Fruit fly (Drosophila melanogaster) whole organism, embryonic: ENCODE measurements around the gene CG32816.

ENCODE experiments used
- Atf6 ChIP-seq: fragments of 200-800 bp; sonication (Bioruptor generic); IDR thresholded peaks from 2 replicates; pipeline ENCODE4 v1.3.6; 2022; ENCODE audit warnings: missing biosample characterization, missing genetic modification characterization
- CG10209 ChIP-seq: fragments of 200-800 bp; sonication (Bioruptor generic); optimal IDR thresholded peaks from 3 replicates; lab custom pipeline; 2017; ENCODE audit warnings: missing biosample characterization, mild to moderate bottlenecking, missing genetic modification characterization, missing genetic modification reagents
- CG12219 ChIP-seq: fragments of 200-800 bp; sonication (Bioruptor generic); optimal IDR thresholded peaks from 3 replicates; lab custom pipeline; 2018; ENCODE audit warnings: missing biosample characterization, mild to moderate bottlenecking, missing genetic modification characterization
- CG12391 ChIP-seq: fragments of 200-800 bp; sonication (Bioruptor generic); optimal IDR thresholded peaks from 3 replicates; lab custom pipeline; 2018; ENCODE audit warnings: missing biosample characterization, mild to moderate bottlenecking, missing genetic modification characterization, moderate library complexity
- CG13624 ChIP-seq: fragments of 200-800 bp; sonication (Bioruptor generic); optimal IDR thresholded peaks from 2 replicates; lab custom pipeline; 2016; ENCODE audit warnings: missing biosample characterization, missing genetic modification characterization
- CG15011 ChIP-seq: fragments of 200-800 bp; sonication (Bioruptor generic); optimal IDR thresholded peaks from 3 replicates; lab custom pipeline; 2018; ENCODE audit warnings: missing biosample characterization, mild to moderate bottlenecking, missing genetic modification characterization
- CG17328 ChIP-seq: fragments of 200-800 bp; sonication (Bioruptor generic); IDR thresholded peaks from 2 replicates; pipeline ENCODE4 v1.3.6; 2022; ENCODE audit warnings: missing biosample characterization, missing genetic modification characterization
- CG18011 ChIP-seq: fragments of 200-800 bp; sonication (Bioruptor generic); optimal IDR thresholded peaks from 2 replicates; lab custom pipeline; 2017; ENCODE audit warnings: missing biosample characterization, missing genetic modification characterization, mild to moderate bottlenecking, moderate library complexity, missing genotype
- CG33557 ChIP-seq: fragments of 200-800 bp; sonication (Bioruptor generic); optimal IDR thresholded peaks from 2 replicates; lab custom pipeline; 2019; ENCODE audit warnings: missing biosample characterization, mild to moderate bottlenecking, missing genetic modification characterization, moderate library complexity
- CG3407 ChIP-seq: fragments of 200-800 bp; sonication (Bioruptor generic); optimal IDR thresholded peaks from 2 replicates; lab custom pipeline; 2018; ENCODE audit warnings: missing biosample characterization, mild to moderate bottlenecking, missing genetic modification characterization
- CG42726 ChIP-seq: fragments of 200-800 bp; sonication (Bioruptor generic); IDR thresholded peaks from 2 replicates; pipeline ENCODE4 v1.3.6; 2022; ENCODE audit warnings: missing biosample characterization, missing genetic modification characterization; ENCODE audit not compliant: partially characterized antibody
- CG5245 ChIP-seq: fragments of 200-800 bp; sonication (Bioruptor generic); optimal IDR thresholded peaks from 3 replicates; lab custom pipeline; 2016; ENCODE audit warnings: missing biosample characterization, missing genetic modification characterization
- CG9932 ChIP-seq: fragments of 200-800 bp; sonication (Bioruptor generic); IDR thresholded peaks from 2 replicates; pipeline ENCODE4 v1.3.6; 2022; ENCODE audit warnings: missing biosample characterization, missing genetic modification characterization
- D19A ChIP-seq: fragments of 200-800 bp; optimal IDR thresholded peaks from 3 replicates; lab custom pipeline; 2019; ENCODE audit warnings: missing biosample characterization, mild to moderate bottlenecking, missing genetic modification characterization, moderate library complexity
- Dbx ChIP-seq: fragments of 200-800 bp; sonication (Bioruptor generic); IDR thresholded peaks from 3 replicates; pipeline ENCODE4 v1.3.6; 2022; ENCODE audit warnings: missing biosample characterization, missing genetic modification characterization
- Dek ChIP-seq: fragments of 200-800 bp; sonication (Bioruptor generic); optimal IDR thresholded peaks from 3 replicates; lab custom pipeline; 2019; ENCODE audit warnings: missing biosample characterization, mild to moderate bottlenecking, missing genetic modification characterization, moderate library complexity
- Dll ChIP-seq: fragments of 200-800 bp; sonication (Bioruptor generic); IDR thresholded peaks from 4 replicates; pipeline ENCODE4 v1.3.6; 2022; ENCODE audit warnings: missing biosample characterization, missing genetic modification characterization; ENCODE audit not compliant: partially characterized antibody
- ERR ChIP-seq: fragments of 200-800 bp; sonication (Bioruptor generic); optimal IDR thresholded peaks from 2 replicates; lab custom pipeline; 2016; ENCODE audit warnings: missing biosample characterization, missing genetic modification characterization
- Eip74EF ChIP-seq, 2 experiments: fragments of 200-800 bp in 1 of 2; fragments of >200 bp in 1 of 2; sonication (Bioruptor generic) in 1 of 2; optimal IDR thresholded peaks; 2 replicates each; lab custom pipeline; 2017 to 2019; ENCODE audit warnings: missing biosample characterization in 2 of 2, missing genetic modification characterization in 2 of 2, mild to moderate bottlenecking in 1 of 2, moderate library complexity in 1 of 2
- GATAe ChIP-seq: fragments of 200-800 bp; sonication (Bioruptor generic); conservative IDR thresholded peaks from 2 replicates; pipeline ENCODE4 v1.3.6; 2022; ENCODE audit warnings: missing biosample characterization, missing genetic modification characterization
- Gsc ChIP-seq: fragments of 200-800 bp; sonication (Bioruptor generic); IDR thresholded peaks from 2 replicates; pipeline ENCODE4 v1.3.6; 2022; ENCODE audit warnings: missing biosample characterization, missing genetic modification characterization
- HLH4C ChIP-seq: fragments of 200-800 bp; sonication (Bioruptor generic); IDR thresholded peaks from 3 replicates; pipeline ENCODE4 v1.3.6; 2022; ENCODE audit warnings: missing biosample characterization, missing genetic modification characterization; ENCODE audit not compliant: partially characterized antibody
- Meics ChIP-seq: fragments of 200-800 bp; sonication (Bioruptor generic); optimal IDR thresholded peaks from 2 replicates; lab custom pipeline; 2017; ENCODE audit warnings: missing biosample characterization, mild to moderate bottlenecking, missing genetic modification characterization
- NFAT ChIP-seq: fragments of 200-800 bp; sonication (Bioruptor generic); IDR thresholded peaks from 2 replicates; pipeline ENCODE4 v1.3.6; 2022; ENCODE audit warnings: missing biosample characterization, missing genetic modification characterization
- Scr ChIP-seq: fragments of 200-800 bp; sonication (Bioruptor generic); IDR thresholded peaks from 2 replicates; pipeline ENCODE4 v1.3.6; 2022; ENCODE audit warnings: missing biosample characterization, missing genetic modification characterization; ENCODE audit not compliant: partially characterized antibody
- bcd ChIP-seq: fragments of 200-800 bp; sonication (Bioruptor generic); optimal IDR thresholded peaks from 2 replicates; lab custom pipeline; 2017; ENCODE audit warnings: missing biosample characterization, mild to moderate bottlenecking, missing genetic modification characterization
- br ChIP-seq: fragments of >200 bp; optimal IDR thresholded peaks from 2 replicates; lab custom pipeline; 2017
- caup ChIP-seq: fragments of 200-800 bp; sonication (Bioruptor generic); optimal IDR thresholded peaks from 3 replicates; lab custom pipeline; 2017; ENCODE audit warnings: missing biosample characterization, mild to moderate bottlenecking, missing genetic modification characterization, moderate library complexity; ENCODE audit not compliant: severe bottlenecking
- danr ChIP-seq: fragments of 200-800 bp; sonication (Bioruptor generic); IDR thresholded peaks from 2 replicates; pipeline ENCODE4 v1.3.6; 2022; ENCODE audit warnings: missing biosample characterization, missing genetic modification characterization
- dmrt99B ChIP-seq: fragments of 200-800 bp; sonication (Bioruptor generic); optimal IDR thresholded peaks from 2 replicates; lab custom pipeline; 2018; ENCODE audit warnings: missing biosample characterization, mild to moderate bottlenecking, missing genetic modification characterization, moderate library complexity
- fd96Cb ChIP-seq: fragments of 200-800 bp; sonication (Bioruptor generic); optimal IDR thresholded peaks from 2 replicates; lab custom pipeline; 2018; ENCODE audit warnings: missing biosample characterization, mild to moderate bottlenecking, missing genetic modification characterization, moderate library complexity
- her ChIP-seq: fragments of 200-800 bp; sonication (Bioruptor generic); optimal IDR thresholded peaks from 2 replicates; lab custom pipeline; 2016; ENCODE audit warnings: missing biosample characterization, missing genetic modification characterization
- kni ChIP-seq: fragments of 200-800 bp; sonication (Bioruptor generic); optimal IDR thresholded peaks from 3 replicates; lab custom pipeline; 2017; ENCODE audit warnings: mild to moderate bottlenecking, missing biosample characterization, missing genetic modification reagents, missing genetic modification characterization
- nom ChIP-seq: fragments of 200-800 bp; sonication (Bioruptor generic); optimal IDR thresholded peaks from 2 replicates; lab custom pipeline; 2017; ENCODE audit warnings: missing biosample characterization, missing genetic modification characterization, mild to moderate bottlenecking, moderate library complexity, missing genetic modification reagents
- p53 ChIP-seq: fragments of 200-800 bp; sonication (Bioruptor generic); optimal IDR thresholded peaks from 2 replicates; lab custom pipeline; 2016; ENCODE audit warnings: missing biosample characterization, missing genetic modification characterization
- ro ChIP-seq: fragments of 200-800 bp; sonication (Bioruptor generic); IDR thresholded peaks from 2 replicates; pipeline ENCODE4 v1.3.6; 2022; ENCODE audit warnings: missing biosample characterization, missing genetic modification characterization
- schlank ChIP-seq: fragments of 200-800 bp; sonication (Bioruptor generic); optimal IDR thresholded peaks from 2 replicates; lab custom pipeline; 2018; ENCODE audit warnings: missing biosample characterization, mild to moderate bottlenecking, missing genetic modification characterization
- shn ChIP-seq: fragments of 200-800 bp; sonication (Bioruptor generic); optimal IDR thresholded peaks from 3 replicates; lab custom pipeline; 2016; ENCODE audit warnings: missing biosample characterization, missing genetic modification characterization
- tin ChIP-seq: fragments of 200-800 bp; sonication (Bioruptor generic); optimal IDR thresholded peaks from 3 replicates; lab custom pipeline; 2016; ENCODE audit warnings: missing biosample characterization, missing genetic modification characterization
- unpg ChIP-seq: fragments of 200-800 bp; sonication (Bioruptor generic); optimal IDR thresholded peaks from 3 replicates; lab custom pipeline; 2018; ENCODE audit warnings: missing biosample characterization, mild to moderate bottlenecking, missing genetic modification characterization, moderate library complexity

The CG32816 gene

DNA sequence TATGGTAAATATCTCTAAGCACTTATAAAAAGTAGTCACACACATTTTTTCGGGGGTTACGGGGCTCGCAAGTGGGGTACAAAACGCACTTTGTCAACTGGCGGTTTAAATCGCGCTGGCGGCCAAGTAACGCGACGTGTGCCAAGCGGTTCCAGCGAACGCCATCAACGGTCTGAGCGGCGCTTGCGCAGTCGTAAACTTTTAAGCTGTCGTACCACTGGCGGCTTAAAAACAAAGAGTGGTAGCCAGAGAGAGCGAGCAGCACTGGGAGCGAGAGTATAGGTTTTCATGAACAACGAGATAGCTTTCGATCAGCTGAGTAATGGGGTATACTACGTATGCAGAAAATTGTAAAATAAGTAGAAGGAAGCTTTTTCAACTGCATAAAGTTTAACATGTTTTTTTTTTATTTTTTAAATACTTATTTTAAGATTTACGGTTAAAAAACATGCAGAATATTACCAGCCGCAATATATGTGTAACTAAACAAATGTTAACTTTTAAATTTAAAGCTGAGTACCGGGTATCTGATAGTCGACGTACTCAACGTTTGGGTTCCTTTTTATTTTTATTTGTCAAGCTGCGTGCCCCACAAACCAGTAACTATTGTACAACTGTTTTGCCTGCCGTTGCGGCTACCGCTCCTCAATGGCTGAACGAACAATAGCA lies 135.8 kb downstream of the CG32816 start (continued):
- TF ChIP-seq Eip74EF (GFP tag; optimal IDR thresholded peaks at IDR 0.05; lab: Kevin White, UChicago) = peak in 1 of 2 experiments; percentile 40
- TF ChIP-seq Meics = peak; percentile 35
- TF ChIP-seq caup (GFP tag; lab: Kevin White, UChicago) = no peak
- no peak for TF ChIP-seq Dek (tag; lab: Kevin White, UChicago)
- peak; percentile 52; the same call in 1 of the 2 replicates for TF ChIP-seq CG42726
- peak; percentile 46 for TF ChIP-seq unpg (GFP tag; lab: Kevin White, UChicago)
- no peak for TF ChIP-seq Dbx (GFP tag; lab: Robert Waterston, UW)
- TF ChIP-seq CG12391 (tag; lab: Kevin White, UChicago) = peak; percentile 40
- no peak for TF ChIP-seq CG3407
- peak; percentile 64 for TF ChIP-seq dmrt99B (tag; lab: Kevin White, UChicago)
- no peak for TF ChIP-seq Scr
- no peak for TF ChIP-seq her (GFP tag; lab: Kevin White, UChicago)
- TF ChIP-seq kni (GFP tag; lab: Kevin White, UChicago) = no peak
- no peak for TF ChIP-seq ERR
- peak; percentile 3 for TF ChIP-seq bcd (GFP tag; lab: Kevin White, UChicago)
- TF ChIP-seq CG5245 (GFP tag; lab: Kevin White, UChicago) = no peak
- no peak for TF ChIP-seq GATAe (GFP tag; lab: Robert Waterston, UW)
- peak; percentile 24 for TF ChIP-seq fd96Cb (tag; lab: Kevin White, UChicago)
- TF ChIP-seq CG10209 (GFP tag; lab: Kevin White, UChicago) = no peak
- no peak for TF ChIP-seq p53 (GFP tag; lab: Kevin White, UChicago)
- TF ChIP-seq CG9932 (GFP tag; lab: Robert Waterston, UW) = 0 out of 2 replicates have a peak, but pooled peaks have one; percentile 17
- TF ChIP-seq CG13624 (GFP tag; lab: Kevin White, UChicago) = peak; percentile 18
- no peak for TF ChIP-seq CG33557 (GFP tag; lab: Kevin White, UChicago)
- peak; percentile 17 for TF ChIP-seq nom
- TF ChIP-seq HLH4C (GFP tag; lab: Robert Waterston, UW) = peak; percentile 75

DNA sequence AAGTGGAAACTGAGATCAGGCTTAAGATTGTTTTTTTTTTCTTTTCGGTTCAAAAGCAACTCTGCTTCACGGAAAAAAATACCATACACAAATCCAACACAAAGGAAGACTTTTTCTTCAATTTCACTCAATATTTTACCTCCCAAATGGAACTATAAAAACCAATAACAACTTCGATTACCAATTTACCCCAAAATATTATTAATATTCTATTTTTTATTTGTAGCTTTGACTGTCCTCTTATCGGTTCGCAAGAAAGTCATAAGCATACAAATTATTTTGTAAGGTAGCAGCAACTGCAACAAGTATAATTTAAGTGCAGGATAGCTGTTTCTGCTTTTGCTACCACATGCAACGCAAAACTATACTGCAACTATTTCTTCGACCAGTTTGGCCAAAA lies 136.6 kb downstream of the CG32816 start:
- TF ChIP-seq Atf6 (GFP tag; lab: Robert Waterston, UW) (no peak), br (lab: Kevin White, UChicago) (no peak), Dll (no peak), NFAT (no peak), shn (GFP tag; lab: Kevin White, UChicago) (no peak)

- TF ChIP-seq schlank (tag; lab: Kevin White, UChicago) (no peak), Gsc (no peak), CG15011 (GFP tag; lab: Kevin White, UChicago) (no peak), CG12219 (no peak), CG17328 (GFP tag; lab: Robert Waterston, UW) (no peak), tin (GFP tag; lab: Kevin White, UChicago) (no peak), CG18011 (GFP tag; lab: Kevin White, UChicago) (no peak), D19A (tag; lab: Kevin White, UChicago) (no peak), danr (no peak), CG3407 (no peak), ro (GFP tag; lab: Robert Waterston, UW) (no peak)
- TF ChIP-seq, all 482 proteins: peak for 0
Measured at dm6 chrX:314823-315222, 155.7 kb downstream of the CG32816 start, which contains the start of gene Or1a. Or1a (plus strand) TSS chrX:315123.
